Worm (Caenorhabditis elegans) whole organism, midembryonic: Measurements from ENCODE around the gene C55B6.1.

Experiments
- T22C8.4 ChIP-seq: fragments of 200-800 bp; sonication (Bioruptor generic); IDR thresholded peaks from 2 replicates; pipeline ENCODE4 v1.3.6; 2022; ENCODE audit warnings: missing genetic modification characterization, missing compliant biosample characterization
- flt-1 ChIP-seq: fragments of 200-800 bp; sonication (Bioruptor generic); IDR thresholded peaks from 2 replicates; pipeline ENCODE4 v1.3.6; 2022; ENCODE audit warnings: missing genetic modification characterization, missing compliant biosample characterization
- klf-2 ChIP-seq: fragments of 200-800 bp; sonication (Bioruptor generic); conservative IDR thresholded peaks from 2 replicates; pipeline ENCODE4 v1.3.6; 2022; ENCODE audit warnings: missing genetic modification reagents, missing genetic modification characterization, missing compliant biosample characterization
- med-1 ChIP-seq: sonication (generic microtip); optimal IDR thresholded peaks from 2 replicates; lab custom pipeline; 2017; ENCODE audit warnings: missing genetic modification characterization, mild to moderate bottlenecking, missing compliant biosample characterization, antibody characterized with exemption, missing genetic modification reagents; ENCODE audit not compliant: insufficient read depth
- ref-1 ChIP-seq: fragments of 200-800 bp; sonication (Bioruptor generic); conservative IDR thresholded peaks from 2 replicates; pipeline ENCODE4 v1.3.6; 2022; ENCODE audit warnings: missing genetic modification reagents, missing genetic modification characterization, missing compliant biosample characterization
- tab-1 ChIP-seq: fragments of 200-800 bp; sonication (Bioruptor generic); IDR thresholded peaks from 2 replicates; pipeline ENCODE4 v1.3.6; 2022; ENCODE audit warnings: missing genetic modification characterization, missing compliant biosample characterization
- ztf-23 ChIP-seq: fragments of 200-800 bp; sonication (Bioruptor generic); IDR thresholded peaks from 2 replicates; pipeline ENCODE4 v1.3.6; 2022; ENCODE audit warnings: missing genetic modification reagents, missing genetic modification characterization, missing compliant biosample characterization
- ztf-29 ChIP-seq: fragments of 200-800 bp; sonication (Bioruptor generic); IDR thresholded peaks from 2 replicates; pipeline ENCODE4 v1.3.6; 2022; ENCODE audit warnings: missing genetic modification reagents, missing genetic modification characterization, missing compliant biosample characterization

DNA sequence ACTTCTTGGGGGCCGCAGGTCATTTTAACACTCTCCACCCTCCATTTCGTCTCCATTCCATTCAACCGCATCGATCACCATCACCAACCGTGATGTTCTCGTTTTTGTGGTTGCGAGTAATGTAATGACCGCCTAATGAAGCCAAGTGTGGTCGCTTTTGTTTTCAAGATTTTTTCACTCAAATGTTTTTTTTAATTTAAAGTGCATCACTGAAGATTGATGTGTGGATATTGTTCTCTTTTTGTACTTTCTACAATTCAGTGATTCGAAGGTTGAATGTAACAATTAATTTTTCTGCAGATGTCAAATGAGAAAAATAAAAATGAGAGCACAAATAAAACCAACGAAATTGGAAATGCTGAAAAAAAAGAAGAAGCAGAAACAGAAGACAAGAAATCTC is 41.4 kb upstream of the C55B6.1 start, which contains the start of gene pgp-10:
- TF ChIP-seq flt-1 (GFP tag; lab: Robert Waterston, UW) (no peak), tab-1 (no peak), klf-2 (no peak), ref-1 (no peak), med-1 (GFP tag; lab: Kevin White, UChicago) (no peak), ztf-29 (GFP tag; lab: Robert Waterston, UW) (no peak), ztf-23 (GFP tag; lab: Robert Waterston, UW) (no peak), T22C8.4 (GFP tag; lab: Robert Waterston, UW) (no peak)
